Worm (Caenorhabditis elegans) whole organism, midembryonic: ENCODE results near the gene hpo-7.

Source experiments
- T22C8.4 ChIP-seq: fragments of 200-800 bp; sonication (Bioruptor generic); IDR thresholded peaks from 2 replicates; pipeline ENCODE4 v1.3.6; 2022; ENCODE audit warnings: missing genetic modification characterization, missing compliant biosample characterization
- cog-1 ChIP-seq: sonication (generic microtip); optimal IDR thresholded peaks from 2 replicates; lab custom pipeline; 2016; ENCODE audit warnings: missing genetic modification characterization, missing compliant biosample characterization
- flt-1 ChIP-seq: fragments of 200-800 bp; sonication (Bioruptor generic); IDR thresholded peaks from 2 replicates; pipeline ENCODE4 v1.3.6; 2022; ENCODE audit warnings: missing genetic modification characterization, missing compliant biosample characterization
- klf-2 ChIP-seq: fragments of 200-800 bp; sonication (Bioruptor generic); conservative IDR thresholded peaks from 2 replicates; pipeline ENCODE4 v1.3.6; 2022; ENCODE audit warnings: missing genetic modification reagents, missing genetic modification characterization, missing compliant biosample characterization
- med-1 ChIP-seq: sonication (generic microtip); optimal IDR thresholded peaks from 2 replicates; lab custom pipeline; 2017; ENCODE audit warnings: missing genetic modification characterization, mild to moderate bottlenecking, missing compliant biosample characterization, antibody characterized with exemption, missing genetic modification reagents; ENCODE audit not compliant: insufficient read depth
- ref-1 ChIP-seq: fragments of 200-800 bp; sonication (Bioruptor generic); conservative IDR thresholded peaks from 2 replicates; pipeline ENCODE4 v1.3.6; 2022; ENCODE audit warnings: missing genetic modification reagents, missing genetic modification characterization, missing compliant biosample characterization
- tab-1 ChIP-seq: fragments of 200-800 bp; sonication (Bioruptor generic); IDR thresholded peaks from 2 replicates; pipeline ENCODE4 v1.3.6; 2022; ENCODE audit warnings: missing genetic modification characterization, missing compliant biosample characterization
- ztf-23 ChIP-seq: fragments of 200-800 bp; sonication (Bioruptor generic); IDR thresholded peaks from 2 replicates; pipeline ENCODE4 v1.3.6; 2022; ENCODE audit warnings: missing genetic modification reagents, missing genetic modification characterization, missing compliant biosample characterization
- ztf-29 ChIP-seq: fragments of 200-800 bp; sonication (Bioruptor generic); IDR thresholded peaks from 2 replicates; pipeline ENCODE4 v1.3.6; 2022; ENCODE audit warnings: missing genetic modification reagents, missing genetic modification characterization, missing compliant biosample characterization

hpo-7 gene

DNA sequence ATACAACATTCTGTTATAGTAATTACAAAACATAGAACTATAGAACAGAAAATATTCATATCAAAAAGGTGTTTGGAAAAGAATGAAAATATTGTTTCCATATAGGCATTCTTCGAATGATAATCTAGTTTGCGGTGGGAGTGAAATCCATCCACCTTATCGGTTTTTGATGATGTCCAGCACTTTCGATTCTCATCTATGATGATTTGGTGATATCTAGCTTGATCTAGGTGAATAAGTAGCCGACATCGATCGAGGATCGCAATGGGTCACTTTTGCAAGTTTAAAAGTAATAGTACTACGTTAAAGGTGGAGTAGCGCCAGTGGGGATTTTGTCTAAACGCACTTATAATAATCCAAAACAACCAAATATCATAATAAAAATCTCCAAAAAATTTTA lies 22.6 kb downstream of the hpo-7 start, which contains the start of gene R52.6:
TSS of gene R52.6 (minus strand) at position 101 of the 400 bp plus-strand sequence.
- no peak for TF ChIP-seq tab-1

DNA sequence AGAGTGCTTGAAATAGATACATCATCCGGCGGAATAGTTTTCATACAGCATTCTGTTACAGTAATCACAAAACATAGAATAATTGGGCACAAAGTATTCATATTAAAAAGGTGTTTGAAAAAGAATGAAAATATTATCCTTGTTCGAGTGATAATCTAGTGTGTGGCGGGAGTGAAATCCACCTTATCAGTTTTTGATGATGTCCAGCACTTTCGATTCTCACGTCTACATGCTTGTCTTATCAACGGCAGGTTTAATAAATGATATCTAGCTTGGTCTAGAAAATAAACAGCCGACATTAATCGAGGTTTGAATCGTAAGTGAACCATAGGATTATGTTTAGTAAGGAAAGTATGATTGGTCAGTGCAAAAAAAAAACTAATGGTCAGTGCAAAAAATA lies 25.6 kb downstream of the hpo-7 start, which contains the start of gene R52.5:
TSS of gene R52.5 (minus strand) at position 101 of the 400 bp plus-strand sequence.
- no peak for TF ChIP-seq cog-1
- TF ChIP-seq ref-1 (GFP tag; lab: Robert Waterston, UW) = no peak
- no peak for TF ChIP-seq ztf-23 (GFP tag; lab: Robert Waterston, UW)

DNA sequence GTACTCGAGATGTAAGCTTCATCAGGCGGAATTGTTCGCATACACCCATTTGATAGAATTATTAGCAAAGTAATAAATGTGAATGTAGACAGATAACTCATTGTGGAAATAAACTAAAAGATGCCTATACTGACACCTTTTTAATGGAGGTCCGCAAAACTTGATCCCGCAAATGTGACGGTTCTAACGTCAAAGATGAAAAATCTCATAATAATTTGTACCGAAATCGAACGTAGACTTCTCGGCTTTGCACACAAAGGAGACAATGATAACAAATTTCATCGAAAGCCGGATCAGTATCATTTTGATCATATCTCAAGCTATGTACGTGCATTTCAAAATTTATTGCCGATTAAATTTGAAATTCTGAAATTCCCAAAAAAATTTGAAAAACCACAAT lies 27.2 kb downstream of the hpo-7 start, which contains the start of gene R52.4:
TSS of gene R52.4 (minus strand) at position 101 of the 400 bp plus-strand sequence.
- TF ChIP-seq flt-1 (GFP tag; lab: Robert Waterston, UW) = no peak
- no peak for TF ChIP-seq med-1
- TF ChIP-seq ref-1 (GFP tag; lab: Robert Waterston, UW) = no peak
- no peak for TF ChIP-seq tab-1
- no peak for TF ChIP-seq T22C8.4 (GFP tag; lab: Robert Waterston, UW)
- no peak for TF ChIP-seq ztf-23 (GFP tag; lab: Robert Waterston, UW)
- TF ChIP-seq cog-1 = no peak
- no peak for TF ChIP-seq ztf-29 (GFP tag; lab: Robert Waterston, UW)
- no peak for TF ChIP-seq klf-2 (GFP tag; lab: Robert Waterston, UW)

DNA sequence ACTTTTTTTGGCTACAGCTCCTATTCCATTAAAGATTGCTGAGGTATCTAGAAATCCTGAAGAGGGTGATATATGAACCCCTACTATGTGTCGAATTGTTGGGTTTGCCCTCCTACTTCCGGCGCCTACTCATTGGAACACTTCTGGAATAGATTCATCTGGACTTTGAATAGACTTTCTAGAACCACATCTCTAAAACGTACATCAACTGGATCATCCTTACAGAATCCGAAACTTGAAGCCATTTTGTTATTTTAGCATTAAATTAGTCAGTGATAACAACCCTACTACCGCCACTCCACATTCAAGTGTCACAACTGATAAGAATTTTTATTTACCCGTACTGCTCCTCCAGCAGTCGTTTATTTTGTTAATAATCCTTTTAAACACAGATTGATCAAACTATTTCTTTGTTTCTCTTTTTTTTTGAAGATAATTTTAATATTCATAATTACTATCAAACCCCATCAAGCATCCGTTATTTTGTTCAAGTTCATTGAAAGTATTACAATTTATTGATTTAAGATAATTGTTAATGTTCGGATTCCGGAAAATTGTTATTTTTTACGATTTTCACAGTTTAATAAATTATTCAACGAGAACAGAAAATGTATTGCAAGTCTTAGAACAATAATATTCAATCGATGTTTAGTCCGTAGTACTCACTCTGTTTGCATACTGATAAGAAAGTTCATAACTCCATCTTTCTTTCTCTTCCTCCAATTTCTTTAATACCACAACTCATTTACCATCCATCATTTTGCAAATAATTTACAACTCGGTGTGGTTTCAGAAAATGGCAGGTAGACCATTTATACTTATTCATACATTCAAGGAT lies 36.1 kb downstream of the hpo-7 start, which contains the start of gene math-42:
TSS of gene math-42 (plus strand) at position 788 of the 838 bp plus-strand sequence.
- TF ChIP-seq klf-2 (GFP tag; lab: Robert Waterston, UW) = no peak

DNA sequence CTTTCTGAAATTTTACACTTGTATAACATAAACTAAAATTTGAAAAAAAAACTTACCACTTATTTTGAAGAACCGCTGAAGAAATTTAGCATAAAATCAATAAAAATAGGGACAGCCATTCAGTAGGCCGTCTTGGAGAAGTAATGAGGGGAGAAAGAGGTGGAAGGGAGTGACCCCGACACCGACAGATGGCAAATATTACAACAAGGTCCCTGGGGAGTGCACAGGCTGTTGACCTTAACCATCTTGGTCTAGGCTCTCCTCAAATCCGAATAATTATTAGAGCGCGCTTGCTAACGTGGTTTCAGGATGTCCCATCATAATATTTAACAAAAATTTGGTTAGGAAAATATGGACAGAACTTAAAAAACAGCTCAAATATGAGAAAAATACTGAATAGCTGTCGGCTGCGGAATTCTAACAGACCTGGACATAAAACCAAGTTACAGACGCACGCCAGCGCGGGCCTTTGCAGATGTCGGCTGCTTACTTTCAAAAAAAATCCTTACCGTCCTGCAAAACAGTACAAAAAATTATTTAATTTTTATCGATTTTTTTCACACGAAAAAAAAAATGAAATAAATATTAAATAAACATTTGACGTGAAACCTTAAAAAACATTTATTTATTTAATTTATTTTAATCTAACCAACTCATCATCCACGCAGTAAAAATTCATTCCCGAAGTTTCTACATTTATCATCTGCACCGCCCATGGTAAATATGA lies 40.4 kb downstream of the hpo-7 start, which contains the start of gene T16A1.2:
TSS of gene T16A1.2 (plus strand) at position 677 of the 727 bp plus-strand sequence.
- no peak for TF ChIP-seq ref-1 (GFP tag; lab: Robert Waterston, UW)
- no peak for TF ChIP-seq klf-2 (GFP tag; lab: Robert Waterston, UW)
- no peak for TF ChIP-seq T22C8.4 (GFP tag; lab: Robert Waterston, UW)
- no peak for TF ChIP-seq flt-1 (GFP tag; lab: Robert Waterston, UW)

DNA sequence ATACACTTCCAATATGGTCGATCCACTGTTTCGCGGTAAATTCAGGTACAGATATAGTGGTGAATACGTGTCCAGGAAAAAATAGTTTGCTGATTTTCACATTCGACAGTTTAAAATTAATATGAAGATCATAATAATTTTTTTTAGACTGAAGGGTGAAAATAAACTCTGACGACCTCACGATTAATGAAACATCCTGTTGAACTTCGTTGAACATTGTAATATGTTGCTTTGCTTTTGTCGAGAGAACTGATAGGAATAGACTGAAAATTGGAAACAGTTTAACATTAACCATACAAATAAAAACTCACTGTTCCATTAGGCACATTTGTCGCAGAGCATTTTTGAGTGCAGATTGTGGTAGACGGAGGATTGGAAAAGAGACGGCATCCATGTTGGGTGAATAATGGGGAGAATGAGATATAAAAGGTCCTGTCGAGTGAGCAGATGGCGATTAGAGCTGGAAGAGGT lies 42.0 kb downstream of the hpo-7 start, which contains the start of gene fbxb-37:
TSS of gene fbxb-37 (minus strand) at position 421 of the 471 bp plus-strand sequence.
- no peak for TF ChIP-seq tab-1
- TF ChIP-seq klf-2 (GFP tag; lab: Robert Waterston, UW) = no peak
- no peak for TF ChIP-seq med-1
- no peak for TF ChIP-seq ref-1 (GFP tag; lab: Robert Waterston, UW)
- no peak for TF ChIP-seq ztf-29 (GFP tag; lab: Robert Waterston, UW)
- no peak for TF ChIP-seq flt-1 (GFP tag; lab: Robert Waterston, UW)
- no peak for TF ChIP-seq ztf-23 (GFP tag; lab: Robert Waterston, UW)
- no peak for TF ChIP-seq cog-1
- TF ChIP-seq T22C8.4 (GFP tag; lab: Robert Waterston, UW) = no peak

DNA sequence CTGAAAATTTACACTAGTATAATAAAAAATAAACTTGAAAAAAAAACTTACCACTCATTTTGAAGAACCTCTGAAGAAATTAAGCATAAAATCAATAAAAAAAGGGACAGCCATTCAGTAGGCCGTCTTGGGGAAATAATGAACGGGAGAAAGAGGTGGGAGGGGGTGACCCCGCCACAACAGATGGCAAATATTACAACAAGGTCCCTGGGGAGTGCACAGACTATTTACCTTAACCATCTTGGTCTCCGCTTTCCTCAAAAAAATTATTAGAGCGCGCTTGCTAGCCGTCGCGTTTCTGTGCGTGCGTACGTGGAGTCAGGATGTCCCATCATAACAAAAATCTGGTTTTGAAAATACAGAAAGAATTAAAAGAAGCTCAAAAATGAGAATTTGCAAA lies 43.5 kb downstream of the hpo-7 start, which contains the start of gene T16A1.10:
TSS of gene T16A1.10 (minus strand) at position 123 of the 400 bp plus-strand sequence.
- TF ChIP-seq tab-1 (no peak), flt-1 (GFP tag; lab: Robert Waterston, UW) (peak; percentile 50; the same call in 1 of the 2 replicates)

DNA sequence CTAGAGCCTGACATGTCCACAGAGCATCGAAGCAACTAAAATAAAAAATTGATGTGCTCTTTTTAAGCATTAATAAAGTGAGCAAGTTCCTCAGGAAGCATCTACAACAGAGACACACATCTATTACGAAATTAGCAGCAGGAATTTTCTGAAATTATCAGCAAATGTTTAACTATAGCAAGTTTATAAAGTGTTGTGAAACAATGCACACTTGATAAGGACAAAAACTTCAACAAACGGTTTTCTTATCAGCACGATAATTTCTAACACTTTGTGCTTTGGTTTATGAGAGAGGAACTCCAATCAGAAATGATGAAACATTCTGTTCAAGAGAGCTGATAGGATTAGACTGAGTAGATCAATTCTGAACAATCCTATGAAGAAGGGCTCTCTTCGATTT lies 44.9 kb downstream of the hpo-7 start, which contains the start of gene trpl-5:
TSS of gene trpl-5 (minus strand) at position 32 of the 400 bp plus-strand sequence.
- TF ChIP-seq cog-1 (no peak), ref-1 (GFP tag; lab: Robert Waterston, UW) (no peak), flt-1 (GFP tag; lab: Robert Waterston, UW) (no peak), ztf-23 (GFP tag; lab: Robert Waterston, UW) (no peak), ztf-29 (GFP tag; lab: Robert Waterston, UW) (no peak)

DNA sequence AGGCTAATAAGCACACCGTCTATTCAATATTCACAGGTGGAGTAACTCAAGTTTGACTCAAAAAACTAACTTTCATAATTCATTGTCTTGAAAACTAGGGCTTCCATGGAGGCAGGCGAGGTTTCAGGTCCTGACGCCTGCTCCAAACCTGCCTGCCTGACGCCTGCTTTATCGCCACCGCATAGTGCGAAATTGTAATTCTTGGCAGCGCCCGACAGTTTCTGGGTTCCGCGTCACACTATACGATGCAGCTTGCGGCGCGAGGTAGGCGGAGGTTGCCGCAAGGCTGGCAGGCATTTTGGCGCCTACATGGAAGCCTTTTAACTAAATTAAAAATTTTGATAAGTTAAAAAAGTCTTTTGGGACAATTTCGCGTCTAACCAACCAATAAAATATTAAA lies 48.3 kb downstream of the hpo-7 start:
- no peak for TF ChIP-seq T22C8.4 (GFP tag; lab: Robert Waterston, UW)
- TF ChIP-seq cog-1 = no peak
- no peak for TF ChIP-seq ztf-29 (GFP tag; lab: Robert Waterston, UW)
- no peak for TF ChIP-seq flt-1 (GFP tag; lab: Robert Waterston, UW)
- TF ChIP-seq klf-2 (GFP tag; lab: Robert Waterston, UW) = no peak
- no peak for TF ChIP-seq ztf-23 (GFP tag; lab: Robert Waterston, UW)
- TF ChIP-seq tab-1 = no peak
- TF ChIP-seq med-1 = no peak
- no peak for TF ChIP-seq ref-1 (GFP tag; lab: Robert Waterston, UW)

DNA sequence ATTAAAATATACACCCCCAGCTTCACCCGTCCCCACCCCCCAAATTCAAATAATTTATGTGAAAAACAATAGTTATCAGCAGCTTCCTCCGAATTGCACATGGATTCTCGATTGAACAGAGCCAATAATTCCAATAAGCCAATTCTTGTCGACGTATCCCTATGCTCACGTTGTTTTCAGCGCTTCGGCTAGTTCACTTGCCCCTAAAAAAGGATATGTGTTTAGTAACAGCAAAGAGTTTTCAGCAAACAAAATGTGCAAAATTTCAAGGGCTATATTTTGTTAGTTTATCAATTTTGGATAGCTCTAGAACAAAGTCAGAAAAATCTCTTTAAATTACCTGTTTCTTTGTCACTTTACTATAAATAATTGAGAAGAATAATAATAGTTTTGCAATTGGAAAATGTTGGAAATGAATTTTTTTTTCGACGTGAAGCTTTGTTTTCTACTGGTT lies 51.8 kb downstream of the hpo-7 start, which contains the start of the genes T16A1.5 and fbxc-49:
TSS of gene T16A1.5 (minus strand) at position 101 of the 454 bp plus-strand sequence.
TSS of gene fbxc-49 (plus strand) at position 404 of the 454 bp plus-strand sequence.
- TF ChIP-seq ref-1 (GFP tag; lab: Robert Waterston, UW) (no peak), tab-1 (no peak), flt-1 (GFP tag; lab: Robert Waterston, UW) (no peak), T22C8.4 (GFP tag; lab: Robert Waterston, UW) (no peak), ztf-23 (GFP tag; lab: Robert Waterston, UW) (no peak), klf-2 (GFP tag; lab: Robert Waterston, UW) (no peak), med-1 (no peak), ztf-29 (GFP tag; lab: Robert Waterston, UW) (no peak)
